Worm (Caenorhabditis elegans): ENCODE data around the gene Y22D7AL.3.

Gene Y22D7AL.3

ce11 chrIII:1619890-1620289, 21.4 kb upstream of the Y22D7AL.3 start:
- TF ChIP-seq lin-13 (tag; optimal IDR thresholded peaks at IDR 0.05) (no peak), M03D4.4 (tag; optimal IDR thresholded peaks at IDR 0.05) (no peak), pha-4 (tag; optimal IDR thresholded peaks at IDR 0.05) (no peak), unc-120 (tag; optimal IDR thresholded peaks at IDR 0.05; ENCODE audit: poor library complexity, severe bottlenecking) (no peak), ztf-11 (tag; optimal IDR thresholded peaks at IDR 0.05) (no peak), elt-1 (tag; optimal IDR thresholded peaks at IDR 0.05; ENCODE audit: borderline replicate concordance, insufficient read depth) (no peak), nhr-28 (tag; optimal IDR thresholded peaks at IDR 0.05) (no peak), nhr-76 (tag; optimal IDR thresholded peaks at IDR 0.05) (no peak), tbx-8 (GFP tag; optimal IDR thresholded peaks at IDR 0.05) (no peak), ceh-43 (GFP tag; optimal IDR thresholded peaks at IDR 0.05) (no peak), snpc-4 (tag; optimal IDR thresholded peaks at IDR 0.05) (no peak), sptf-1 (tag; optimal IDR thresholded peaks at IDR 0.05) (no peak)

- no peak for TF ChIP-seq mab-5 (tag; optimal IDR thresholded peaks at IDR 0.05)
- TF ChIP-seq ceh-39 (tag; optimal IDR thresholded peaks at IDR 0.05), result no peak
- TF ChIP-seq ceh-43 (GFP tag; optimal IDR thresholded peaks at IDR 0.05), result no peak
- no peak for TF ChIP-seq elt-3 (tag; optimal IDR thresholded peaks at IDR 0.05)
- TF ChIP-seq lin-32 (GFP tag; optimal IDR thresholded peaks at IDR 0.05), result no peak
- no peak for TF ChIP-seq ces-1 (GFP tag; optimal IDR thresholded peaks at IDR 0.05)
- TF ChIP-seq lin-13 (tag; optimal IDR thresholded peaks at IDR 0.05), result no peak
These were observed 19.9 kb upstream of the Y22D7AL.3 start for ce11 chrIII:1621330-1621729.

ce11 chrIII:1622329-1622728, 18.9 kb upstream of the Y22D7AL.3 start:
- TF ChIP-seq lsy-2 (tag; optimal IDR thresholded peaks at IDR 0.05) (no peak), drap-1 (GFP tag; optimal IDR thresholded peaks at IDR 0.05) (no peak), pha-4 (tag; optimal IDR thresholded peaks at IDR 0.05) (no peak), lin-13 (tag; optimal IDR thresholded peaks at IDR 0.05) (no peak), M03D4.4 (tag; optimal IDR thresholded peaks at IDR 0.05) (no peak), mls-2 (tag; optimal IDR thresholded peaks at IDR 0.05) (no peak), mab-5 (tag; optimal IDR thresholded peaks at IDR 0.05) (no peak), bed-3 (GFP tag; optimal IDR thresholded peaks at IDR 0.05) (no peak), ham-2 (GFP tag; optimal IDR thresholded peaks at IDR 0.05) (no peak), elt-3 (tag; optimal IDR thresholded peaks at IDR 0.05) (no peak), blmp-1 (tag; optimal IDR thresholded peaks at IDR 0.05) (no peak), cnd-1 (tag; optimal IDR thresholded peaks at IDR 0.05) (no peak), nhr-12 (tag; optimal IDR thresholded peaks at IDR 0.05) (no peak), unc-39 (tag; optimal IDR thresholded peaks at IDR 0.05) (no peak), mep-1 (tag; optimal IDR thresholded peaks at IDR 0.05) (no peak), nhr-237 (tag; optimal IDR thresholded peaks at IDR 0.05) (no peak)

- TF ChIP-seq bed-3 (GFP tag; optimal IDR thresholded peaks at IDR 0.05), result no peak
- no peak for TF ChIP-seq lin-32 (GFP tag; optimal IDR thresholded peaks at IDR 0.05)
- no peak for TF ChIP-seq nhr-237 (tag; optimal IDR thresholded peaks at IDR 0.05)
- no peak for TF ChIP-seq cnd-1 (tag; optimal IDR thresholded peaks at IDR 0.05)
- no peak for TF ChIP-seq lsy-2 (tag; optimal IDR thresholded peaks at IDR 0.05)
- TF ChIP-seq elt-3 (tag; optimal IDR thresholded peaks at IDR 0.05), result no peak
- no peak for TF ChIP-seq nhr-28 (tag; optimal IDR thresholded peaks at IDR 0.05)
- no peak for TF ChIP-seq sem-2 (GFP tag; optimal IDR thresholded peaks at IDR 0.05)
- TF ChIP-seq ceh-83 (GFP tag; optimal IDR thresholded peaks at IDR 0.05), result no peak
- no peak for TF ChIP-seq mep-1 (tag; optimal IDR thresholded peaks at IDR 0.05)
- no peak for TF ChIP-seq blmp-1 (tag; optimal IDR thresholded peaks at IDR 0.05)
These were observed 15.5 kb upstream of the Y22D7AL.3 start for ce11 chrIII:1625660-1626275.

ce11 chrIII:1626524-1626923, 14.7 kb upstream of the Y22D7AL.3 start, which contains the start of gene Y22D7AL.4:
Gene Y22D7AL.4 (plus strand): TSS chrIII:1626632.
- no peak for TF ChIP-seq hlh-1 (tag; optimal IDR thresholded peaks at IDR 0.05)
- no peak for TF ChIP-seq unc-62 (GFP tag; optimal IDR thresholded peaks at IDR 0.05)
- TF ChIP-seq unc-120 (tag; optimal IDR thresholded peaks at IDR 0.05; ENCODE audit: poor library complexity, severe bottlenecking), result no peak
- TF ChIP-seq sem-2 (GFP tag; optimal IDR thresholded peaks at IDR 0.05), result no peak
- no peak for TF ChIP-seq zip-8 (tag; optimal IDR thresholded peaks at IDR 0.05)
- no peak for TF ChIP-seq ces-1 (GFP tag; optimal IDR thresholded peaks at IDR 0.05)
- no peak for TF ChIP-seq ceh-83 (GFP tag; optimal IDR thresholded peaks at IDR 0.05)
- TF ChIP-seq mab-5 (tag; optimal IDR thresholded peaks at IDR 0.05), result no peak
- TF ChIP-seq nhr-237 (tag; optimal IDR thresholded peaks at IDR 0.05), result no peak
- TF ChIP-seq lin-32 (GFP tag; optimal IDR thresholded peaks at IDR 0.05), result no peak
- no peak for TF ChIP-seq cnd-1 (tag; optimal IDR thresholded peaks at IDR 0.05)
- TF ChIP-seq lin-13 (tag; optimal IDR thresholded peaks at IDR 0.05), result no peak
- no peak for TF ChIP-seq nhr-2 (tag; optimal IDR thresholded peaks at IDR 0.05)
- no peak for TF ChIP-seq mls-2 (tag; optimal IDR thresholded peaks at IDR 0.05)
- TF ChIP-seq flh-1 (GFP tag; optimal IDR thresholded peaks at IDR 0.05), result no peak
- no peak for TF ChIP-seq ztf-11 (tag; optimal IDR thresholded peaks at IDR 0.05)
- no peak for TF ChIP-seq tbx-8 (GFP tag; optimal IDR thresholded peaks at IDR 0.05)
- TF ChIP-seq elt-1 (tag; optimal IDR thresholded peaks at IDR 0.05; ENCODE audit: borderline replicate concordance, insufficient read depth), result no peak
